Fruit fly (Drosophila melanogaster) Kc167 (cell line): ENCODE data around the gene RpL6.

Experiments
- Myc ChIP-seq: fragments of >200 bp; optimal IDR thresholded peaks from 2 replicates; lab custom pipeline; 2017; ENCODE audit warnings: missing external identifiers
- Sin3A ChIP-seq: fragments of >200 bp; optimal IDR thresholded peaks from 2 replicates; lab custom pipeline; 2018; ENCODE audit warnings: missing external identifiers
- h ChIP-seq: fragments of >200 bp; optimal IDR thresholded peaks from 3 replicates; lab custom pipeline; 2018; ENCODE audit warnings: missing external identifiers
- insv ChIP-seq: fragments of >200 bp; optimal IDR thresholded peaks from 3 replicates; lab custom pipeline; 2018; ENCODE audit warnings: missing external identifiers
- psq ChIP-seq: fragments of >200 bp; optimal IDR thresholded peaks from 2 replicates; lab custom pipeline; 2017; ENCODE audit warnings: missing external identifiers

DNA sequence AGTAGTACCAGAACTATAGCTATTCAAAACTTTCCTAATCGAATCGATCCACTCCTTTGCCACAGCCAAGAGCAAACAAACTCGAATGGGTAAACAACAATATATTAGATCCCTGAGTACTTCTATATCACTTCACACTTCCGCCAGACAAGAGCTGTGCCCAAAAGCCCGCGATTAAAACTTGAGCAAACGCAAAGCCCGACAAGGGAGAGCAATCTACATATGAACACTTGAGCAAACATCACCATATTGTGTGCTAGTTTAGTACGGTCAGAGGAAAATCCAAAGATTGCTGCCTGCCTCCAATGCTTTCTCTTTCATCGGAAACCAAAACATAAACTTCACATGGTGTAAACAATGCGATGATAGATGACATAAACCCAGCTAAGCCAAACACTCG, 7.7 kb upstream of the RpL6 start:
- TF ChIP-seq insv (no peak), psq (lab: Kevin White, UChicago) (no peak), h (lab: Kevin White, UChicago) (no peak), Myc (no peak), Sin3A (no peak)
